Fruit fly (Drosophila melanogaster): Measurements from ENCODE around the gene ppk31.

ppk31 gene

dm6 chr3R:27148812-27149769, 13.8 kb upstream of the ppk31 start (continued):
- TF ChIP-seq lola (GFP tag; optimal IDR thresholded peaks at IDR 0.05) (peak in 1 of 3 experiments; percentile 0), CG11247 (GFP tag; IDR thresholded peaks at IDR 0.05) (no peak), CG6813 (GFP tag; optimal IDR thresholded peaks at IDR 0.05) (peak; percentile 40), CG11560 (tag; IDR thresholded peaks at IDR 0.05) (no peak), ATbp (GFP tag; optimal IDR thresholded peaks at IDR 0.05) (no peak), CG11504 (tag; optimal IDR thresholded peaks at IDR 0.05) (peak; percentile 10), Ravus (GFP tag; IDR thresholded peaks at IDR 0.05) (no peak), CG1603 (tag; optimal IDR thresholded peaks at IDR 0.05) (no peak), lbe (GFP tag; optimal IDR thresholded peaks at IDR 0.05) (no peak), Lhr (GFP tag; optimal IDR thresholded peaks at IDR 0.05) (no peak), grau (tag; optimal IDR thresholded peaks at IDR 0.05) (peak; percentile 92), sens (GFP tag) (peak; percentile 77), CG2678 (tag; optimal IDR thresholded peaks at IDR 0.05) (peak; percentile 47), HHEX (GFP tag; optimal IDR thresholded peaks at IDR 0.05) (peak; percentile 3), gce (GFP tag; IDR thresholded peaks at IDR 0.05) (no peak), kay (GFP tag; optimal IDR thresholded peaks at IDR 0.05) (no peak), Pdp1 (GFP tag; optimal IDR thresholded peaks at IDR 0.05) (peak in 1 of 2 experiments; percentile 48), CG2120 (GFP tag; optimal IDR thresholded peaks at IDR 0.05) (peak; percentile 24), CG6175 (GFP tag; IDR thresholded peaks at IDR 0.05) (no peak), Stat92E (GFP tag; optimal IDR thresholded peaks at IDR 0.05) (no peak), bsh (GFP tag; optimal IDR thresholded peaks at IDR 0.05) (peak in 1 of 2 experiments; percentile 46), ftz-f1 (GFP tag; optimal IDR thresholded peaks at IDR 0.05) (peak; percentile 92), D19A (tag; optimal IDR thresholded peaks at IDR 0.05) (peak; percentile 57), CG6654 (GFP tag; optimal IDR thresholded peaks at IDR 0.05) (no peak), H15 (GFP tag; IDR thresholded peaks at IDR 0.05) (no peak), CG13424 (tag; optimal IDR thresholded peaks at IDR 0.05) (peak; percentile 11), bbx (GFP tag; IDR thresholded peaks at IDR 0.05; ENCODE audit: partially characterized antibody) (no peak)

dm6 chr3R:27149884-27150676, 12.8 kb upstream of the ppk31 start:
- TF ChIP-seq az2 (GFP tag; optimal IDR thresholded peaks at IDR 0.05): no peak
- peak; percentile 63 for TF ChIP-seq abd-A (tag; optimal IDR thresholded peaks at IDR 0.05)
- TF ChIP-seq exex (tag; optimal IDR thresholded peaks at IDR 0.05): peak; percentile 71
- peak; percentile 68 for TF ChIP-seq ftz-f1 (GFP tag; optimal IDR thresholded peaks at IDR 0.05)
- TF ChIP-seq Med (GFP tag): peak; percentile 61
- peak; percentile 73 to 93 for TF ChIP-seq Trl (optimal IDR thresholded peaks at IDR 0.05)
- TF ChIP-seq Trl (GFP tag; optimal IDR thresholded peaks at IDR 0.05): no peak
- peak in 1 of 2 experiments; percentile 6 for TF ChIP-seq crp (GFP tag; optimal IDR thresholded peaks at IDR 0.05)
- TF ChIP-seq usp (GFP tag; optimal IDR thresholded peaks at IDR 0.05): no peak
- TF ChIP-seq Xbp1 (GFP tag; optimal IDR thresholded peaks at IDR 0.05): no peak
- peak; percentile 68 for TF ChIP-seq cg (GFP tag; optimal IDR thresholded peaks at IDR 0.05)
- TF ChIP-seq Hr51 (GFP tag; optimal IDR thresholded peaks at IDR 0.05): no peak
- TF ChIP-seq phol (tag; optimal IDR thresholded peaks at IDR 0.05): peak; percentile 58
- TF ChIP-seq scrt (GFP tag; optimal IDR thresholded peaks at IDR 0.05): peak; percentile 41
- TF ChIP-seq Atf3 (GFP tag; optimal IDR thresholded peaks at IDR 0.05): peak; percentile 14
- peak; percentile 65 for TF ChIP-seq mirr (GFP tag; optimal IDR thresholded peaks at IDR 0.05)
- TF ChIP-seq PHDP (tag; optimal IDR thresholded peaks at IDR 0.05): peak; percentile 1
- TF ChIP-seq grn (GFP tag; optimal IDR thresholded peaks at IDR 0.05): peak; percentile 17
- peak; percentile 32 for TF ChIP-seq psq (GFP tag; optimal IDR thresholded peaks at IDR 0.05)
- TF ChIP-seq wor (GFP tag; IDR thresholded peaks at IDR 0.05): no peak
